Fruit fly (Drosophila melanogaster): ENCODE results near the gene CG43330.

The CG43330 gene

DNA sequence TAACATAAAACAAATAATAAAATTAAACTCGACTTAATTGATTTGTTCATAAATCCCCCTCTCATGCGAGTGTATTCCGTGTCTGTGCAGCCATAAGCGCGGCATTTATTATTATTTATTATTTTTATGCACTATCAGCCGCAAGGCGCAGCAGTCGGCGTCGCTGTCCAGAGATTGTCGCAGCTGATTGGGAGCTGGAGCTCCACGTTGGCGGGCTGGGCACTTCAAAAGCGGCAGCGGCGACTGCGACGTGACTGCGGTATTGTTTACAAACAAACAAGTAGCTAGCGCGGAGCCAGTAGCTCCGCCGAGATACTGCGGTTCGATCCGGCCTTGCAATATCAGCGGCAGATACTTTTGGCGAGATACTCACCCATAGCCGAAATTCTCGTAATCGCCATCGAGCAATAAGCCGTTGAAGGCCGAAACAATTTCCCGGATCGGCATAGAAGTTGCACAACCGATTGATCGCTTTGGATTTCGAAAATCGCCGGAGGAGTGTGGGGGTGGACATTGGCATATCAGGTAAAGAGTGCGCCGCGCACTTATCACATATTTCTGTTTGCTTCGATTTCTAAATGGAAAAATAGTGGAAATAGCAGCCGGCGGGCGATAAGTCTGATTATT, 45.2 kb downstream of the CG43330 start (continued):
- TF ChIP-seq chinmo (GFP tag; IDR thresholded peaks at IDR 0.05; ENCODE audit: partially characterized antibody) (0 out of 4 replicates have a peak, but pooled peaks have one; percentile 33), CG11504 (tag; optimal IDR thresholded peaks at IDR 0.05) (peak; percentile 30), Asciz (GFP tag; optimal IDR thresholded peaks at IDR 0.05) (peak; percentile 11), fd96Cb (tag; optimal IDR thresholded peaks at IDR 0.05) (no peak), exex (tag; optimal IDR thresholded peaks at IDR 0.05) (peak; percentile 34), ftz-f1 (GFP tag; optimal IDR thresholded peaks at IDR 0.05) (peak; percentile 49), CG12769 (tag; optimal IDR thresholded peaks at IDR 0.05) (peak; percentile 41), CG17361 (GFP tag; IDR thresholded peaks at IDR 0.05) (0 out of 3 replicates have a peak, but pooled peaks have one; percentile 23), Bgb (GFP tag; IDR thresholded peaks at IDR 0.05; ENCODE audit: partially characterized antibody) (no peak), grn (GFP tag; optimal IDR thresholded peaks at IDR 0.05) (peak; percentile 85), Pdp1 (GFP tag; optimal IDR thresholded peaks at IDR 0.05) (peak in 1 of 2 experiments; percentile 88), odd (GFP tag; optimal IDR thresholded peaks at IDR 0.05) (peak; percentile 39), Med (GFP tag) (peak; percentile 69), onecut (GFP tag; IDR thresholded peaks at IDR 0.05) (no peak), CG9727 (GFP tag; optimal IDR thresholded peaks at IDR 0.05) (peak; percentile 11), oc (tag; optimal IDR thresholded peaks at IDR 0.05) (no peak), sim (GFP tag; IDR thresholded peaks at IDR 0.05) (no peak), Sox100B (GFP tag; optimal IDR thresholded peaks at IDR 0.05) (peak; percentile 24), Adf1 (GFP tag; IDR thresholded peaks at IDR 0.05) (peak; percentile 86), vvl (GFP tag; IDR thresholded peaks at IDR 0.05) (0 out of 2 replicates have a peak, but pooled peaks have one; percentile 8), Xrp1 (GFP tag; IDR thresholded peaks at IDR 0.05) (0 out of 2 replicates have a peak, but pooled peaks have one; percentile 11), sug (tag; optimal IDR thresholded peaks at IDR 0.05) (peak; percentile 69), tna (GFP tag; IDR thresholded peaks at IDR 0.05; ENCODE audit: partially characterized antibody) (no peak)

DNA sequence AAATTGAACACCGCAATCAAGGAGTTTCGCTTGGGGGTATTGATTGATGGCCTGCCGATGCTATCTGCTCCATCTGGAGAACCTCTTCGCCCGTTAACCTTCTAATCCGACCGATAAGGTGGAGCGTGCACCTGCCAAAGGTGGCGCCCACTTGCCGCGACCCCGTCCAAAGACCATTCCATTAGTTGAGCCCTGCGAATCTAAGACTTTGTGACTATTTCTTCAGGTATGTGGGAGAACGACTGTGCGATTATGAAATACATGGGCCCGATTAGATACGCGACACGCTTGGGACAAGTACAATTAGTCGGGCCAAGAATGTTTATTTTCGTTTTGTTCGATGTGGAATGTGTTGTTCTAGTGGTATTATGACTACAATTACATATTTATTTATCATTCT, 46.0 kb downstream of the CG43330 start:
- peak; percentile 94 for TF ChIP-seq exex (tag; optimal IDR thresholded peaks at IDR 0.05)
- TF ChIP-seq Dp (GFP tag; optimal IDR thresholded peaks at IDR 0.05): no peak
- TF ChIP-seq grn (GFP tag; optimal IDR thresholded peaks at IDR 0.05): peak; percentile 55
- no peak for TF ChIP-seq row (GFP tag; IDR thresholded peaks at IDR 0.05)
- no peak for TF ChIP-seq CG11695 (GFP tag; IDR thresholded peaks at IDR 0.05)
- no peak for TF ChIP-seq Eip74EF (GFP tag; optimal IDR thresholded peaks at IDR 0.05)
- no peak for TF ChIP-seq CoRest (tag; optimal IDR thresholded peaks at IDR 0.05)
- TF ChIP-seq gcm2 (GFP tag; optimal IDR thresholded peaks at IDR 0.05): no peak
- TF ChIP-seq CG15073 (GFP tag; optimal IDR thresholded peaks at IDR 0.05): no peak
- no peak for TF ChIP-seq CG4820 (GFP tag; optimal IDR thresholded peaks at IDR 0.05)
- TF ChIP-seq Hey (tag; optimal IDR thresholded peaks at IDR 0.05): peak; percentile 54
- peak; percentile 37; the same call in 1 of the 2 replicates for TF ChIP-seq rib (GFP tag; IDR thresholded peaks at IDR 0.05)
- peak; percentile 100 for TF ChIP-seq sd (tag; optimal IDR thresholded peaks at IDR 0.05)
- no peak for TF ChIP-seq D19B (GFP tag; optimal IDR thresholded peaks at IDR 0.05)
- no peak for TF ChIP-seq ERR (GFP tag; optimal IDR thresholded peaks at IDR 0.05)
- no peak for TF ChIP-seq CG12769 (tag; optimal IDR thresholded peaks at IDR 0.05)
- no peak for TF ChIP-seq B-H2 (GFP tag; optimal IDR thresholded peaks at IDR 0.05)
- TF ChIP-seq CG34376 (GFP tag; optimal IDR thresholded peaks at IDR 0.05): peak; percentile 13
- peak; percentile 68 for TF ChIP-seq GATAe (GFP tag; conservative IDR thresholded peaks at IDR 0.05)
- TF ChIP-seq sug (tag; optimal IDR thresholded peaks at IDR 0.05): peak; percentile 96
- TF ChIP-seq Taf1 (GFP tag; IDR thresholded peaks at IDR 0.05): no peak
- TF ChIP-seq Hr78 (GFP tag; optimal IDR thresholded peaks at IDR 0.05): peak in 1 of 2 experiments; percentile 48
- TF ChIP-seq CG6791 (GFP tag; IDR thresholded peaks at IDR 0.05; ENCODE audit: partially characterized antibody): no peak
- no peak for TF ChIP-seq toy (GFP tag; IDR thresholded peaks at IDR 0.05)
- TF ChIP-seq caup (GFP tag; optimal IDR thresholded peaks at IDR 0.05; ENCODE audit: severe bottlenecking): peak; percentile 47
- 0 out of 3 replicates have a peak, but pooled peaks have one; percentile 8 for TF ChIP-seq ci (GFP tag; IDR thresholded peaks at IDR 0.05)
- TF ChIP-seq lab (GFP tag; optimal IDR thresholded peaks at IDR 0.05): peak; percentile 53
- TF ChIP-seq Pdp1 (GFP tag; optimal IDR thresholded peaks at IDR 0.05): peak in 1 of 2 experiments; percentile 49
- TF ChIP-seq vnd (GFP tag; IDR thresholded peaks at IDR 0.05; ENCODE audit: partially characterized antibody): 0 out of 3 replicates have a peak, but pooled peaks have one; percentile 22
